Worm (Caenorhabditis elegans) whole organism, young adult: ENCODE results near the gene madf-9.

ENCODE experiments used
- B0019.2 ChIP-seq: fragments of 200-800 bp; sonication (Bioruptor generic); conservative IDR thresholded peaks from 2 replicates; pipeline ENCODE4 v1.3.6; 2022; ENCODE audit warnings: missing genetic modification reagents, missing genetic modification characterization, missing compliant biosample characterization
- B0035.1 ChIP-seq: sonication (generic microtip); optimal IDR thresholded peaks from 2 replicates; lab custom pipeline; 2016; ENCODE audit warnings: missing genetic modification characterization, mild to moderate bottlenecking, missing compliant biosample characterization, missing genotype, missing genetic modification reagents
- B0261.1 ChIP-seq: sonication (generic microtip); optimal IDR thresholded peaks from 2 replicates; lab custom pipeline; 2016; ENCODE audit warnings: mild to moderate bottlenecking, missing genetic modification characterization, moderate library complexity, missing compliant biosample characterization
- B0336.3 ChIP-seq: fragments of 200-800 bp; sonication (Bioruptor generic); IDR thresholded peaks from 2 replicates; pipeline ENCODE4 v1.3.6; 2022; ENCODE audit warnings: missing genetic modification characterization, missing compliant biosample characterization
- C06A6.2 ChIP-seq: fragments of 200-800 bp; sonication (Bioruptor generic); conservative IDR thresholded peaks from 2 replicates; pipeline ENCODE4 v1.3.6; 2022; ENCODE audit warnings: missing genetic modification characterization, missing compliant biosample characterization
- D2030.7 ChIP-seq: fragments of 200-800 bp; sonication (Bioruptor generic); IDR thresholded peaks from 2 replicates; pipeline ENCODE4 v1.3.6; 2022; ENCODE audit warnings: missing genetic modification reagents, missing genetic modification characterization, missing compliant biosample characterization
- F37B4.10 ChIP-seq: fragments of 200-800 bp; sonication (Bioruptor generic); IDR thresholded peaks from 2 replicates; pipeline ENCODE4 v1.3.6; 2022; ENCODE audit warnings: missing genetic modification characterization, missing compliant biosample characterization
- F57C9.4 ChIP-seq: sonication (generic microtip); optimal IDR thresholded peaks from 2 replicates; lab custom pipeline; 2017; ENCODE audit warnings: mild to moderate bottlenecking, missing genetic modification characterization, missing compliant biosample characterization
- K11D2.4 ChIP-seq: fragments of 200-800 bp; sonication (Bioruptor generic); IDR thresholded peaks from 2 replicates; pipeline ENCODE4 v1.3.6; 2022; ENCODE audit warnings: missing genetic modification reagents, missing genetic modification characterization, missing compliant biosample characterization
- K12H6.12 ChIP-seq: fragments of 200-800 bp; sonication (Bioruptor generic); optimal IDR thresholded peaks from 2 replicates; lab custom pipeline; 2018; ENCODE audit warnings: mild to moderate bottlenecking, missing genetic modification characterization, missing compliant biosample characterization
- Y56A3A.18 ChIP-seq: fragments of 200-800 bp; sonication (Bioruptor generic); IDR thresholded peaks from 2 replicates; pipeline ENCODE4 v1.3.6; 2022; ENCODE audit warnings: missing genetic modification reagents, missing genetic modification characterization, missing compliant biosample characterization
- Y95B8A.8 ChIP-seq: fragments of 200-800 bp; sonication (Bioruptor generic); IDR thresholded peaks from 2 replicates; pipeline ENCODE4 v1.3.6; 2022; ENCODE audit warnings: missing genetic modification reagents, missing genetic modification characterization, missing compliant biosample characterization
- aptf-3 ChIP-seq: fragments of 200-800 bp; sonication (Bioruptor generic); IDR thresholded peaks from 2 replicates; pipeline ENCODE4 v1.3.6; 2022; ENCODE audit warnings: missing genetic modification characterization, missing compliant biosample characterization
- attf-3 ChIP-seq: fragments of 200-800 bp; sonication (Bioruptor generic); conservative IDR thresholded peaks from 2 replicates; pipeline ENCODE4 v1.3.6; 2022; ENCODE audit warnings: missing genetic modification reagents, missing genetic modification characterization, missing compliant biosample characterization
- bed-2 ChIP-seq: fragments of 200-800 bp; sonication (Bioruptor generic); IDR thresholded peaks from 2 replicates; pipeline ENCODE4 v1.3.6; 2022; ENCODE audit warnings: missing genetic modification reagents, missing genetic modification characterization, missing compliant biosample characterization
- cebp-1 ChIP-seq, 2 experiments: fragments of 200-800 bp in 1 of 2; sonication (Bioruptor generic) in 1 of 2; sonication (generic microtip) in 1 of 2; IDR thresholded peaks in 1 of 2; optimal IDR thresholded peaks in 1 of 2; 2 replicates each; pipeline versions ENCODE4 v1.3.6 to Lab custom; 2017 to 2022; ENCODE audit warnings: missing compliant biosample characterization in 2 of 2, missing genetic modification characterization in 2 of 2, mild to moderate bottlenecking in 1 of 2, missing genetic modification reagents in 1 of 2, moderate library complexity in 1 of 2
- ceh-100 ChIP-seq: fragments of 200-800 bp; sonication (Bioruptor generic); IDR thresholded peaks from 2 replicates; pipeline ENCODE4 v1.3.6; 2022; ENCODE audit warnings: missing genetic modification reagents, missing genetic modification characterization, missing compliant biosample characterization
- ceh-91 ChIP-seq: fragments of 200-800 bp; sonication (Bioruptor generic); IDR thresholded peaks from 2 replicates; pipeline ENCODE4 v1.3.6; 2022; ENCODE audit warnings: missing genetic modification reagents, missing genetic modification characterization, missing compliant biosample characterization
- chd-7 ChIP-seq: sonication (generic microtip); optimal IDR thresholded peaks from 2 replicates; lab custom pipeline; 2016; ENCODE audit warnings: mild to moderate bottlenecking, missing genetic modification characterization, moderate library complexity, missing compliant biosample characterization
- dpl-1 ChIP-seq: fragments of 150-350 bp; optimal IDR thresholded peaks from 2 replicates; lab custom pipeline; 2014; ENCODE audit warnings: missing biosample characterization, missing genetic modification reagents, missing genetic modification characterization
- egl-44 ChIP-seq: fragments of 200-800 bp; sonication (Bioruptor generic); IDR thresholded peaks from 2 replicates; pipeline ENCODE4 v1.3.6; 2022; ENCODE audit warnings: missing genetic modification reagents, missing genetic modification characterization, missing compliant biosample characterization
- fkh-3 ChIP-seq: sonication (generic microtip); optimal IDR thresholded peaks from 2 replicates; lab custom pipeline; 2016; ENCODE audit warnings: mild to moderate bottlenecking, missing genetic modification characterization, missing compliant biosample characterization
- hlh-12 ChIP-seq: sonication (generic microtip); optimal IDR thresholded peaks from 2 replicates; lab custom pipeline; 2016; ENCODE audit warnings: missing genetic modification characterization, missing compliant biosample characterization
- hsf-1 ChIP-seq: fragments of 200-800 bp; sonication (Bioruptor generic); IDR thresholded peaks from 2 replicates; pipeline ENCODE4 v1.3.6; 2022; ENCODE audit warnings: missing genetic modification reagents, missing genetic modification characterization, missing compliant biosample characterization
- lin-26 ChIP-seq: fragments of 200-800 bp; sonication (Bioruptor generic); IDR thresholded peaks from 2 replicates; pipeline ENCODE4 v1.3.6; 2022; ENCODE audit warnings: missing genetic modification reagents, missing genetic modification characterization, missing compliant biosample characterization
- mxl-1 ChIP-seq: sonication (generic microtip); optimal IDR thresholded peaks from 2 replicates; lab custom pipeline; 2016; ENCODE audit warnings: missing genetic modification characterization, missing compliant biosample characterization
- nfya-1 ChIP-seq: sonication (generic microtip); optimal IDR thresholded peaks from 2 replicates; lab custom pipeline; 2017; ENCODE audit warnings: antibody characterized with exemption, missing compliant biosample characterization, missing genetic modification characterization, borderline replicate concordance; ENCODE audit not compliant: insufficient read depth
- nfyb-1 ChIP-seq: fragments of 200-800 bp; sonication (Bioruptor generic); IDR thresholded peaks from 2 replicates; pipeline ENCODE4 v1.3.6; 2022; ENCODE audit warnings: missing genetic modification reagents, missing genetic modification characterization, missing compliant biosample characterization
- nhr-27 ChIP-seq: fragments of 200-800 bp; sonication (Bioruptor generic); optimal IDR thresholded peaks from 2 replicates; lab custom pipeline; 2018; ENCODE audit warnings: mild to moderate bottlenecking, missing genetic modification characterization, moderate library complexity, missing compliant biosample characterization
- nhr-80 ChIP-seq: sonication (generic microtip); optimal IDR thresholded peaks from 2 replicates; lab custom pipeline; 2016; ENCODE audit warnings: missing genetic modification characterization, missing compliant biosample characterization
- nhr-90 ChIP-seq: sonication (generic microtip); optimal IDR thresholded peaks from 2 replicates; lab custom pipeline; 2016; ENCODE audit warnings: missing genotype, mild to moderate bottlenecking, missing genetic modification characterization, missing compliant biosample characterization
- repo-1 ChIP-seq: sonication (generic microtip); optimal IDR thresholded peaks from 2 replicates; lab custom pipeline; 2017; ENCODE audit warnings: mild to moderate bottlenecking, missing genetic modification characterization, missing compliant biosample characterization
- sdz-38 ChIP-seq: sonication (generic microtip); optimal IDR thresholded peaks from 2 replicates; lab custom pipeline; 2016; ENCODE audit warnings: missing genotype, missing genetic modification characterization, missing compliant biosample characterization
- somi-1 ChIP-seq: fragments of 200-800 bp; sonication (Bioruptor generic); optimal IDR thresholded peaks from 2 replicates; lab custom pipeline; 2018; ENCODE audit warnings: mild to moderate bottlenecking, missing genetic modification characterization, missing compliant biosample characterization
- tlf-1 ChIP-seq: fragments of 200-800 bp; sonication (Bioruptor generic); optimal IDR thresholded peaks from 2 replicates; lab custom pipeline; 2018; ENCODE audit warnings: mild to moderate bottlenecking, missing genetic modification characterization, missing compliant biosample characterization
- unc-62 ChIP-seq: fragments of 150-350 bp; optimal IDR thresholded peaks from 2 replicates; lab custom pipeline; 2014; ENCODE audit warnings: missing biosample characterization, missing genetic modification reagents, missing genetic modification characterization
- zfh-2 ChIP-seq: fragments of 200-800 bp; sonication (Bioruptor generic); conservative IDR thresholded peaks from 2 replicates; pipeline ENCODE4 v1.3.6; 2022; ENCODE audit warnings: missing genetic modification reagents, missing genetic modification characterization, missing compliant biosample characterization
- ztf-25 ChIP-seq: fragments of 200-800 bp; sonication (Bioruptor generic); IDR thresholded peaks from 2 replicates; pipeline ENCODE4 v1.3.6; 2022; ENCODE audit warnings: missing genetic modification reagents, missing genetic modification characterization, missing compliant biosample characterization
- ztf-26 ChIP-seq: sonication (generic microtip); optimal IDR thresholded peaks from 2 replicates; lab custom pipeline; 2017; ENCODE audit warnings: missing genetic modification characterization, missing compliant biosample characterization
- ztf-28 ChIP-seq: fragments of 200-800 bp; sonication (Bioruptor generic); IDR thresholded peaks from 2 replicates; pipeline ENCODE4 v1.3.6; 2022; ENCODE audit warnings: missing genetic modification reagents, missing genetic modification characterization, missing compliant biosample characterization
- ztf-6 ChIP-seq: fragments of 200-800 bp; sonication (Bioruptor generic); IDR thresholded peaks from 2 replicates; pipeline ENCODE4 v1.3.6; 2022; ENCODE audit warnings: missing genetic modification reagents, missing genetic modification characterization, missing compliant biosample characterization

The madf-9 gene

ce11 chrIV:3654214-3654613 lies 17.3 kb downstream of the madf-9 start:
- peak; percentile 88 for TF ChIP-seq somi-1
- 0 out of 2 replicates have a peak, but pooled peaks have one; percentile 23 for TF ChIP-seq B0336.3 (GFP tag; lab: Robert Waterston, UW)
- TF ChIP-seq F57C9.4 (tag; lab: Kevin White, UChicago): no peak
- no peak for TF ChIP-seq cebp-1 (GFP tag; IDR thresholded peaks at IDR 0.05; lab: Robert Waterston, UW)
- no peak for TF ChIP-seq cebp-1 (tag; optimal IDR thresholded peaks at IDR 0.05; lab: Kevin White, UChicago)
- peak; percentile 70 for TF ChIP-seq zfh-2 (GFP tag; lab: Robert Waterston, UW)
- 0 out of 2 replicates have a peak, but pooled peaks have one; percentile 53 for TF ChIP-seq egl-44
- TF ChIP-seq Y95B8A.8: no peak
- TF ChIP-seq nhr-80 (tag; lab: Kevin White, UChicago): no peak
- peak; percentile 67 for TF ChIP-seq ztf-26
- peak; percentile 41 for TF ChIP-seq chd-7 (tag; lab: Kevin White, UChicago)
- TF ChIP-seq K12H6.12 (tag; lab: Kevin White, UChicago): peak; percentile 14
- no peak for TF ChIP-seq ztf-6 (GFP tag; lab: Robert Waterston, UW)
- peak; percentile 66; the same call in 1 of the 2 replicates for TF ChIP-seq lin-26 (GFP tag; lab: Robert Waterston, UW)
- peak; percentile 82 for TF ChIP-seq K11D2.4 (GFP tag; lab: Robert Waterston, UW)
- peak; percentile 62; the same call in 1 of the 2 replicates for TF ChIP-seq hsf-1
- TF ChIP-seq fkh-3 (tag; lab: Kevin White, UChicago): no peak
- no peak for TF ChIP-seq nhr-90 (tag; lab: Kevin White, UChicago)
- TF ChIP-seq C06A6.2: 0 out of 2 replicates have a peak, but pooled peaks have one; percentile 17

- TF ChIP-seq nhr-27 (tag; lab: Kevin White, UChicago) (no peak), B0035.1 (tag; lab: Kevin White, UChicago) (no peak), ztf-25 (GFP tag; lab: Robert Waterston, UW) (no peak), K11D2.4 (GFP tag; lab: Robert Waterston, UW) (no peak), attf-3 (GFP tag; lab: Robert Waterston, UW) (no peak), Y56A3A.18 (no peak), unc-62 (GFP tag; lab: Kevin White, UChicago) (no peak), lin-26 (GFP tag; lab: Robert Waterston, UW) (no peak), dpl-1 (no peak), B0261.1 (tag; lab: Kevin White, UChicago) (no peak), aptf-3 (GFP tag; lab: Robert Waterston, UW) (no peak), ceh-100 (no peak), ceh-91 (no peak), nfya-1 (tag; lab: Kevin White, UChicago) (no peak), ztf-28 (no peak)
Measured at ce11 chrIV:3654823-3655222, 17.9 kb downstream of the madf-9 start.

- no peak for TF ChIP-seq B0019.2 (GFP tag; lab: Robert Waterston, UW)
- TF ChIP-seq tlf-1 (GFP tag; lab: Kevin White, UChicago): no peak
- no peak for TF ChIP-seq ztf-6 (GFP tag; lab: Robert Waterston, UW)
- no peak for TF ChIP-seq K12H6.12 (tag; lab: Kevin White, UChicago)
- no peak for TF ChIP-seq bed-2 (GFP tag; lab: Robert Waterston, UW)
- TF ChIP-seq D2030.7 (GFP tag; lab: Robert Waterston, UW): no peak
- no peak for TF ChIP-seq repo-1 (tag; lab: Kevin White, UChicago)
- no peak for TF ChIP-seq hlh-12 (tag; lab: Kevin White, UChicago)
- TF ChIP-seq nfyb-1 (GFP tag; lab: Robert Waterston, UW): no peak
- TF ChIP-seq F37B4.10: no peak
- no peak for TF ChIP-seq mxl-1 (tag; lab: Kevin White, UChicago)
- no peak for TF ChIP-seq sdz-38 (tag; lab: Kevin White, UChicago)
Measured at ce11 chrIV:3655896-3656295, 19.0 kb downstream of the madf-9 start.
